Worm (Caenorhabditis elegans): ENCODE data around the gene srx-51.

ce11 chrV:15276915-15277314 is 4.8 kb upstream of the srx-51 start, which contains the start of gene srw-17:
- TF ChIP-seq ztf-29 (GFP tag; IDR thresholded peaks at IDR 0.05) (no peak), med-1 (GFP tag; optimal IDR thresholded peaks at IDR 0.05; ENCODE audit: insufficient read depth) (no peak), ztf-23 (GFP tag; IDR thresholded peaks at IDR 0.05) (no peak), ref-1 (GFP tag; conservative IDR thresholded peaks at IDR 0.05) (no peak), T22C8.4 (GFP tag; IDR thresholded peaks at IDR 0.05) (no peak), klf-2 (GFP tag; conservative IDR thresholded peaks at IDR 0.05) (no peak)

Data from whole organism, midembryonic.